Worm (Caenorhabditis elegans): Measurements from ENCODE around the gene cyp-37A1.

DNA sequence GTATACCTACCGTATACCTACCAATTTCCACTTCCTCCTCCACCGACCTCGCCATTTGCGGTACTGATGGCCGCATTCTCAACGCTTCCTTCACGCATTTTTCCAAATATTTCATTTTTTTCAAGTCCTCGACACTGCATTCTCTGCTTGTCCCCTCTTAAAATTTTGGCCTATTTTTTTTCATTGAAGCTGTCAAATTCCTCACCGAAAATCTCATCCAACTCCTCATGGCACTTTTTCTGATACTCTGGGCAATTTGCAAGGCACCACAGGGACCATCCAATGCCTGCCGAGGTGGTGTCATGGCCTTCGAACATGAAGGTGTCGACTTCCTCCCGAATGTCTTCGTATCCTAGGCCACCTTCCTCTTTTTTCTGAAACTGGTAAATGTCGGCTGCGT is 2.1 kb downstream of the cyp-37A1 start:
- TF ChIP-seq dao-5 (tag; optimal IDR thresholded peaks at IDR 0.05) = no peak
- TF ChIP-seq W03F9.2 (tag; optimal IDR thresholded peaks at IDR 0.05) = no peak
